Worm (Caenorhabditis elegans) whole organism, L4 larva: ENCODE results near the gene ocr-2.

Source experiments
- lin-39 ChIP-seq: fragments of 150-350 bp; optimal IDR thresholded peaks from 2 replicates; lab custom pipeline; 2014; ENCODE audit warnings: missing biosample characterization, missing genetic modification reagents, missing genetic modification characterization
- mep-1 ChIP-seq: fragments of 150-350 bp; sonication (generic microtip); optimal IDR thresholded peaks from 3 replicates; lab custom pipeline; 2014; ENCODE audit warnings: missing biosample characterization, missing genetic modification characterization

ce11 chrIV:8266024-8266949 lies 46.4 kb upstream of the ocr-2 start:
- no peak for TF ChIP-seq mep-1 (tag; lab: Kevin White, UChicago)
- no peak for TF ChIP-seq lin-39 (tag; lab: Kevin White, UChicago)
